Worm (Caenorhabditis elegans): ENCODE results near the gene C06C6.8.
"Not testable (repeated sequence)": the region's sequence is repeated elsewhere in the genome, so short reads cannot be mapped to it uniquely, and the experiment has no call there.

Gene C06C6.8

ce11 chrV:16023559-16023958 is 26.6 kb downstream of the C06C6.8 start:
- TF ChIP-seq W03F9.2 (tag; optimal IDR thresholded peaks at IDR 0.05): no peak
- TF ChIP-seq dao-5 (tag; optimal IDR thresholded peaks at IDR 0.05): no peak
- TF ChIP-seq him-1 (tag; optimal IDR thresholded peaks at IDR 0.05): no peak

- TF ChIP-seq dao-5 (tag; optimal IDR thresholded peaks at IDR 0.05) (no peak), him-1 (tag; optimal IDR thresholded peaks at IDR 0.05) (no peak), W03F9.2 (tag; optimal IDR thresholded peaks at IDR 0.05) (no peak)
These were observed 27.4 kb downstream of the C06C6.8 start, which contains the start of gene T10C6.6 for ce11 chrV:16024300-16024699. T10C6.6 (plus strand) TSS chrV:16024326.

- TF ChIP-seq him-1 (tag; optimal IDR thresholded peaks at IDR 0.05) (no peak), W03F9.2 (tag; optimal IDR thresholded peaks at IDR 0.05) (no peak), dao-5 (tag; optimal IDR thresholded peaks at IDR 0.05) (no peak)
These were observed 28.0 kb downstream of the C06C6.8 start for ce11 chrV:16024917-16025316.

ce11 chrV:16029237-16029636 is 32.3 kb downstream of the C06C6.8 start:
- no peak for TF ChIP-seq him-1 (tag; optimal IDR thresholded peaks at IDR 0.05)
- no peak for TF ChIP-seq dao-5 (tag; optimal IDR thresholded peaks at IDR 0.05)
- TF ChIP-seq W03F9.2 (tag; optimal IDR thresholded peaks at IDR 0.05): no peak

- no peak for TF ChIP-seq him-1 (tag; optimal IDR thresholded peaks at IDR 0.05)
- TF ChIP-seq W03F9.2 (tag; optimal IDR thresholded peaks at IDR 0.05): no peak
- no peak for TF ChIP-seq dao-5 (tag; optimal IDR thresholded peaks at IDR 0.05)
These were observed 34.6 kb downstream of the C06C6.8 start, which contains the start of gene T10C6.7 for ce11 chrV:16031571-16031970. T10C6.7 (minus strand) TSS chrV:16031713.

- no peak for TF ChIP-seq W03F9.2 (tag; optimal IDR thresholded peaks at IDR 0.05)
- no peak for TF ChIP-seq dao-5 (tag; optimal IDR thresholded peaks at IDR 0.05)
- no peak for TF ChIP-seq him-1 (tag; optimal IDR thresholded peaks at IDR 0.05)
These were observed 35.8 kb downstream of the C06C6.8 start, which contains the start of gene T10C6.16 for ce11 chrV:16032761-16033160. T10C6.16 (minus strand) TSS chrV:16033005.

- no peak for TF ChIP-seq dao-5 (tag; optimal IDR thresholded peaks at IDR 0.05)
- no peak for TF ChIP-seq W03F9.2 (tag; optimal IDR thresholded peaks at IDR 0.05)
- no peak for TF ChIP-seq him-1 (tag; optimal IDR thresholded peaks at IDR 0.05)
These were observed 36.6 kb downstream of the C06C6.8 start for ce11 chrV:16033491-16033890.

ce11 chrV:16036166-16036565 is 39.2 kb downstream of the C06C6.8 start, which contains the start of gene T10C6.10:
T10C6.10 (plus strand) TSS chrV:16036413.
- no peak for TF ChIP-seq W03F9.2 (tag; optimal IDR thresholded peaks at IDR 0.05)

ce11 chrV:16040140-16040827 is 43.3 kb downstream of the C06C6.8 start, which contains the start of the genes his-4 and his-3:
his-4 (minus strand) TSS chrV:16040515.
his-3 (plus strand) TSS chrV:16040808.
- not testable (repeated sequence) for TF ChIP-seq W03F9.2, dao-5, him-1 (tag; optimal IDR thresholded peaks at IDR 0.05)

- TF ChIP-seq dao-5 (tag; optimal IDR thresholded peaks at IDR 0.05) (no peak), W03F9.2 (tag; optimal IDR thresholded peaks at IDR 0.05) (no peak), him-1 (tag; optimal IDR thresholded peaks at IDR 0.05) (no peak)
These were observed 44.5 kb downstream of the C06C6.8 start for ce11 chrV:16041412-16041811.

ce11 chrV:16041925-16042742 is 45.2 kb downstream of the C06C6.8 start, which contains the start of the genes his-2 and his-1:
his-2 (minus strand) TSS chrV:16042283.
his-1 (plus strand) TSS chrV:16042520.
- not testable (repeated sequence) for TF ChIP-seq W03F9.2, him-1, dao-5 (tag; optimal IDR thresholded peaks at IDR 0.05)

- no peak for TF ChIP-seq him-1 (tag; optimal IDR thresholded peaks at IDR 0.05)
- TF ChIP-seq W03F9.2 (tag; optimal IDR thresholded peaks at IDR 0.05): no peak
- no peak for TF ChIP-seq dao-5 (tag; optimal IDR thresholded peaks at IDR 0.05)
These were observed 45.7 kb downstream of the C06C6.8 start for ce11 chrV:16042743-16043014.

- TF ChIP-seq W03F9.2 (tag; optimal IDR thresholded peaks at IDR 0.05) (no peak), him-1 (tag; optimal IDR thresholded peaks at IDR 0.05) (no peak), dao-5 (tag; optimal IDR thresholded peaks at IDR 0.05) (no peak)
These were observed 46.8 kb downstream of the C06C6.8 start for ce11 chrV:16043686-16044085.

ce11 chrV:16045837-16046236 is 48.9 kb downstream of the C06C6.8 start, which contains the start of gene T10C6.15:
T10C6.15 (minus strand) TSS chrV:16045940.
- TF ChIP-seq dao-5 (tag; optimal IDR thresholded peaks at IDR 0.05) (no peak), W03F9.2 (tag; optimal IDR thresholded peaks at IDR 0.05) (no peak), him-1 (tag; optimal IDR thresholded peaks at IDR 0.05) (no peak)

Data from whole organism, L4/young adult.